Fruit fly (Drosophila melanogaster) whole organism, adult: ENCODE measurements around the gene Or22a.

Experiments
- CG7101 ChIP-seq: fragments of 200-800 bp; sonication (Bioruptor generic); optimal IDR thresholded peaks from 2 replicates; lab custom pipeline; 2018; ENCODE audit warnings: missing biosample characterization, mild to moderate bottlenecking, missing genetic modification characterization, moderate library complexity
- Crg-1 ChIP-seq: fragments of 200-800 bp; sonication (Bioruptor generic); optimal IDR thresholded peaks from 2 replicates; lab custom pipeline; 2016; ENCODE audit warnings: missing biosample characterization, missing genetic modification characterization
- Hr96 ChIP-seq: fragments of 200-800 bp; sonication (Bioruptor generic); optimal IDR thresholded peaks from 2 replicates; lab custom pipeline; 2016; ENCODE audit warnings: missing biosample characterization, missing genetic modification characterization
- cic ChIP-seq: fragments of 200-800 bp; sonication (Bioruptor generic); optimal IDR thresholded peaks from 2 replicates; lab custom pipeline; 2017; ENCODE audit warnings: missing biosample characterization, mild to moderate bottlenecking, missing genetic modification characterization, moderate library complexity
- cnc ChIP-seq, 2 experiments: fragments of >200 bp; optimal IDR thresholded peaks; 2 replicates each; lab custom pipeline; 2017
- kay ChIP-seq: fragments of 200-800 bp; sonication (Bioruptor generic); peaks from one replicate; lab custom pipeline; 2016; ENCODE audit warnings: missing biosample characterization, missing genetic modification characterization, borderline replicate concordance

DNA sequence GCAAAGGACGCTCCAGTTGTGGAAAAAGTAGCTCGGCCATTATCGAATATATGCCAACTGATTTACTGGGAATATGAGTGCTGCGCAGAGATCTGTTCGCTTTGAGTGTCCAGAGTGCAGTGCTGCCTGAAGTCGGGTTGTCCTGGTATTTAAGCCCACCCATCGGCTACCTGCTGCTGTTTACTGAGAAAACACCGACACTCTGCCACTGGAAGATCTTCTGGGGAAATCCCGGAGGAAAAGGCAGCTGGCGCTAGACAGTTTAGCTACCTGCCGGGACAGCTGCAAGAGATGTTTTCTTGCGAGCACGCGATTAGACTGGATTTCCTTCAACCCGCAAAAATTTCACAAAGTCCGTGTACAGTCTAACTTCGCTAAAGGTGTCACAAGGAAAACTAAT lies 2.3 kb upstream of the Or22a start, which contains the start of gene halo:
- TF ChIP-seq Crg-1 (no peak), Hr96 (GFP tag; lab: Kevin White, UChicago) (no peak), cnc (optimal IDR thresholded peaks at IDR 0.05; lab: Kevin White, UChicago) (no peak), CG7101 (tag; lab: Kevin White, UChicago) (no peak), cic (GFP tag; lab: Kevin White, UChicago) (no peak), kay (GFP tag; lab: Kevin White, UChicago) (no peak)
